Fruit fly (Drosophila melanogaster): ENCODE measurements around the gene CG6299.

dm6 chrX:15462436-15462857 lies at the start of gene CG6299, which contains the start of the genes shtd and CG6294:
- TF ChIP-seq Rel (GFP tag; optimal IDR thresholded peaks at IDR 0.05) = no peak
- no peak for TF ChIP-seq Rel (tag; optimal IDR thresholded peaks at IDR 0.05)
- TF ChIP-seq usp (GFP tag; optimal IDR thresholded peaks at IDR 0.05) = no peak
- TF ChIP-seq Dif (GFP tag; optimal IDR thresholded peaks at IDR 0.05; ENCODE audit: partially characterized antibody) = peak; percentile 67
- no peak for TF ChIP-seq fru (GFP tag; optimal IDR thresholded peaks at IDR 0.05)
- no peak for TF ChIP-seq br (GFP tag; optimal IDR thresholded peaks at IDR 0.05)
- TF ChIP-seq pan (optimal IDR thresholded peaks at IDR 0.05) = no peak
- TF ChIP-seq psq (GFP tag; optimal IDR thresholded peaks at IDR 0.05) = no peak
- no peak for TF ChIP-seq Dfd (GFP tag; optimal IDR thresholded peaks at IDR 0.05)
